Fruit fly (Drosophila melanogaster): ENCODE results near the gene CG13996.

CG13996 gene

DNA sequence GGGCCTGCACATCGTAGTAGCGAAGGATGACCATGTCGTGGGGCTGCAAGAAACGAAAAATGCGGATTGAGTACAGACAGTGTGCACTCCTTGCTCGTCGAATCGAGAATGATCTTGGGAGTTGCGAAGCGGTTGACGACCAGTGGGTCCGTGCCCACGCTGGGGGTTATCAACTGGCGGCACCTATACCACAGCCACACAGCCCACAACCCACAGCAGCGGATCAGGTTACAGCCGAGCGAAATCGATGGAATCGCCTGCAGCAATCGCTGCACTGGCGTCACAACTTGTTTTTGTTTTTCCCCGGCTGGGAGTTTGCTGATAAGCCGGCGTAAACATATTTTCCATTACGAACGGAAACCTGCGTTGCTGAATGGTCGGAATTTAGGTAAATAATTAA is 24.8 kb downstream of the CG13996 start:
- TF ChIP-seq jim (GFP tag; optimal IDR thresholded peaks at IDR 0.05) (no peak), Mio (GFP tag; optimal IDR thresholded peaks at IDR 0.05) (no peak), pan (optimal IDR thresholded peaks at IDR 0.05) (no peak), Abd-B (GFP tag; optimal IDR thresholded peaks at IDR 0.05) (no peak), Rel (GFP tag; optimal IDR thresholded peaks at IDR 0.05) (no peak), Rel (tag; optimal IDR thresholded peaks at IDR 0.05) (no peak), Hnf4 (GFP tag; optimal IDR thresholded peaks at IDR 0.05) (no peak), OdsH (GFP tag; optimal IDR thresholded peaks at IDR 0.05) (no peak), Dif (GFP tag; optimal IDR thresholded peaks at IDR 0.05; ENCODE audit: partially characterized antibody) (no peak), Dfd (GFP tag; optimal IDR thresholded peaks at IDR 0.05) (no peak), CG9705 (GFP tag; optimal IDR thresholded peaks at IDR 0.05) (no peak), ey (GFP tag; optimal IDR thresholded peaks at IDR 0.05) (no peak), foxo (GFP tag; optimal IDR thresholded peaks at IDR 0.05) (no peak), N (GFP tag; optimal IDR thresholded peaks at IDR 0.05) (no peak), h (GFP tag; optimal IDR thresholded peaks at IDR 0.05) (no peak), HLH106 (tag; optimal IDR thresholded peaks at IDR 0.05) (no peak)

- TF ChIP-seq brk (GFP tag; optimal IDR thresholded peaks at IDR 0.05) (no peak), dl (GFP tag; optimal IDR thresholded peaks at IDR 0.05; ENCODE audit: insufficient read depth in 1 of 2, partially characterized antibody in 2 of 2) (no peak), pan (optimal IDR thresholded peaks at IDR 0.05) (no peak), lola (GFP tag; optimal IDR thresholded peaks at IDR 0.05) (no peak), Mio (GFP tag; optimal IDR thresholded peaks at IDR 0.05) (no peak), ey (GFP tag; optimal IDR thresholded peaks at IDR 0.05) (peak; percentile 66), h (GFP tag; optimal IDR thresholded peaks at IDR 0.05) (peak; percentile 76), Myc (optimal IDR thresholded peaks at IDR 0.05) (peak; percentile 83), sv (GFP tag; optimal IDR thresholded peaks at IDR 0.05) (peak; percentile 19), N (GFP tag; optimal IDR thresholded peaks at IDR 0.05) (no peak), foxo (GFP tag; optimal IDR thresholded peaks at IDR 0.05) (peak in 1 of 2 experiments; percentile 74), OdsH (GFP tag; optimal IDR thresholded peaks at IDR 0.05) (peak; percentile 65), br (GFP tag; optimal IDR thresholded peaks at IDR 0.05) (peak; percentile 82), tai (GFP tag; optimal IDR thresholded peaks at IDR 0.05) (no peak), Abd-B (GFP tag; optimal IDR thresholded peaks at IDR 0.05) (no peak), psq (GFP tag; optimal IDR thresholded peaks at IDR 0.05) (peak; percentile 57), jim (GFP tag; optimal IDR thresholded peaks at IDR 0.05) (no peak), Dfd (GFP tag; optimal IDR thresholded peaks at IDR 0.05) (no peak), rgr (GFP tag; optimal IDR thresholded peaks at IDR 0.05) (peak; percentile 68), Jra (GFP tag; optimal IDR thresholded peaks at IDR 0.05) (no peak), Hr78 (GFP tag; optimal IDR thresholded peaks at IDR 0.05) (no peak), sage (GFP tag; optimal IDR thresholded peaks at IDR 0.05) (no peak), CG9705 (GFP tag; optimal IDR thresholded peaks at IDR 0.05) (peak; percentile 54), Rel (GFP tag; optimal IDR thresholded peaks at IDR 0.05) (no peak), Rel (tag; optimal IDR thresholded peaks at IDR 0.05) (peak; percentile 88), Hr83 (GFP tag; optimal IDR thresholded peaks at IDR 0.05; ENCODE audit: poor library complexity, severe bottlenecking) (no peak), Hnf4 (GFP tag; optimal IDR thresholded peaks at IDR 0.05) (no peak), dsf (GFP tag; optimal IDR thresholded peaks at IDR 0.05; ENCODE audit: borderline replicate concordance) (no peak), CG32264 (GFP tag; optimal IDR thresholded peaks at IDR 0.05) (peak; percentile 52), dmrt93B (GFP tag; optimal IDR thresholded peaks at IDR 0.05) (no peak), Dif (GFP tag; optimal IDR thresholded peaks at IDR 0.05; ENCODE audit: partially characterized antibody) (no peak), GATAd (GFP tag; optimal IDR thresholded peaks at IDR 0.05) (no peak), CrebA (GFP tag; optimal IDR thresholded peaks at IDR 0.05; ENCODE audit: borderline replicate concordance) (no peak), woc (GFP tag; optimal IDR thresholded peaks at IDR 0.05) (peak; percentile 54), fru (GFP tag; optimal IDR thresholded peaks at IDR 0.05) (peak; percentile 80), Vsx2 (GFP tag; optimal IDR thresholded peaks at IDR 0.05; ENCODE audit: partially characterized antibody) (no peak), HLH106 (tag; optimal IDR thresholded peaks at IDR 0.05) (peak; percentile 66), usp (GFP tag; optimal IDR thresholded peaks at IDR 0.05) (no peak), Sp1 (GFP tag; optimal IDR thresholded peaks at IDR 0.05) (peak; percentile 70)
Measured at dm6 chr2L:6045972-6046718, 25.5 kb downstream of the CG13996 start, which contains the start of gene Pfas. TSS of gene Pfas (minus strand) at chr2L:6046050.
